Fruit fly (Drosophila melanogaster) whole organism, prepupa: ENCODE results near the gene CG43658.

Experiments
- Blimp-1 ChIP-seq: fragments of 200-800 bp; sonication (Bioruptor generic); optimal IDR thresholded peaks from 3 replicates; lab custom pipeline; 2017; ENCODE audit warnings: missing biosample characterization, missing genetic modification characterization, mild to moderate bottlenecking, moderate library complexity, missing genetic modification reagents
- CG10631 ChIP-seq: fragments of 200-800 bp; sonication (Bioruptor generic); optimal IDR thresholded peaks from 2 replicates; lab custom pipeline; 2016; ENCODE audit warnings: missing biosample characterization, missing genetic modification characterization
- CG10669 ChIP-seq: fragments of 200-800 bp; sonication (Bioruptor generic); optimal IDR thresholded peaks from 3 replicates; lab custom pipeline; 2018; ENCODE audit warnings: missing biosample characterization, mild to moderate bottlenecking, missing genetic modification characterization, moderate library complexity
- CG11294 ChIP-seq: fragments of 200-800 bp; sonication (Bioruptor generic); IDR thresholded peaks from 2 replicates; pipeline ENCODE4 v1.3.6; 2022; ENCODE audit warnings: missing biosample characterization, missing genetic modification characterization
- CG11902 ChIP-seq: fragments of 200-800 bp; sonication (Bioruptor generic); optimal IDR thresholded peaks from 3 replicates; lab custom pipeline; 2016; ENCODE audit warnings: missing biosample characterization, missing genetic modification characterization
- CG15336 ChIP-seq: fragments of 200-800 bp; sonication (Bioruptor generic); IDR thresholded peaks from 2 replicates; pipeline ENCODE4 v1.3.6; 2022; ENCODE audit warnings: missing biosample characterization, missing genetic modification characterization
- CG1621 ChIP-seq: fragments of 200-800 bp; sonication (Bioruptor generic); optimal IDR thresholded peaks from 3 replicates; lab custom pipeline; 2018; ENCODE audit warnings: missing biosample characterization, mild to moderate bottlenecking, missing genetic modification characterization
- CG3032 ChIP-seq: fragments of 200-800 bp; optimal IDR thresholded peaks from 2 replicates; lab custom pipeline; 2019; ENCODE audit warnings: missing biosample characterization, mild to moderate bottlenecking, missing genetic modification characterization, moderate library complexity
- CG31627 ChIP-seq: fragments of 200-800 bp; sonication (Bioruptor generic); optimal IDR thresholded peaks from 3 replicates; lab custom pipeline; 2016; ENCODE audit warnings: missing biosample characterization, missing genetic modification characterization
- CG32006 ChIP-seq: fragments of 200-800 bp; sonication (Bioruptor generic); optimal IDR thresholded peaks from 3 replicates; lab custom pipeline; 2017; ENCODE audit warnings: missing biosample characterization, mild to moderate bottlenecking, missing genetic modification characterization
- CG34406 ChIP-seq: fragments of 200-800 bp; sonication (Bioruptor generic); optimal IDR thresholded peaks from 3 replicates; lab custom pipeline; 2016; ENCODE audit warnings: missing biosample characterization, missing genetic modification characterization
- CG3919 ChIP-seq: fragments of 200-800 bp; sonication (Bioruptor generic); optimal IDR thresholded peaks from 3 replicates; lab custom pipeline; 2016; ENCODE audit warnings: missing biosample characterization, missing genetic modification characterization
- CG6276 ChIP-seq: fragments of 200-800 bp; sonication (Bioruptor generic); optimal IDR thresholded peaks from 2 replicates; lab custom pipeline; 2017; ENCODE audit warnings: missing biosample characterization, mild to moderate bottlenecking, missing genetic modification characterization
- CG6792 ChIP-seq: fragments of 200-800 bp; sonication (Bioruptor generic); optimal IDR thresholded peaks from 3 replicates; lab custom pipeline; 2016; ENCODE audit warnings: missing biosample characterization, missing genetic modification characterization
- CG6808 ChIP-seq: fragments of 200-800 bp; sonication (Bioruptor generic); optimal IDR thresholded peaks from 3 replicates; lab custom pipeline; 2017; ENCODE audit warnings: missing biosample characterization, missing genetic modification characterization, mild to moderate bottlenecking, moderate library complexity, missing genetic modification reagents
- CG6854 ChIP-seq: fragments of 200-800 bp; sonication (Bioruptor generic); optimal IDR thresholded peaks from 2 replicates; lab custom pipeline; 2017; ENCODE audit warnings: missing biosample characterization, mild to moderate bottlenecking, missing genetic modification characterization
- CG7368 ChIP-seq: fragments of 200-800 bp; sonication (Bioruptor generic); optimal IDR thresholded peaks from 3 replicates; lab custom pipeline; 2016; ENCODE audit warnings: missing biosample characterization, missing genetic modification characterization
- CG8119 ChIP-seq: fragments of 200-800 bp; sonication (Bioruptor generic); IDR thresholded peaks from 3 replicates; pipeline ENCODE4 v1.3.6; 2022; ENCODE audit warnings: missing biosample characterization, missing genetic modification characterization
- CG8319 ChIP-seq: fragments of 200-800 bp; sonication (Bioruptor generic); optimal IDR thresholded peaks from 3 replicates; lab custom pipeline; 2016; ENCODE audit warnings: missing biosample characterization, missing genetic modification characterization
- CG9139 ChIP-seq: fragments of 200-800 bp; sonication (Bioruptor generic); optimal IDR thresholded peaks from 3 replicates; lab custom pipeline; 2017; ENCODE audit warnings: missing biosample characterization, mild to moderate bottlenecking, missing genetic modification characterization
- Eip75B ChIP-seq: fragments of 200-800 bp; sonication (Bioruptor generic); optimal IDR thresholded peaks from 3 replicates; lab custom pipeline; 2016; ENCODE audit warnings: missing biosample characterization, missing genetic modification characterization
- Eip78C ChIP-seq: fragments of 200-800 bp; sonication (Bioruptor generic); peaks from one replicate; lab custom pipeline; 2016; ENCODE audit warnings: missing biosample characterization, missing genetic modification characterization
- Eip93F ChIP-seq: fragments of 200-800 bp; sonication (Bioruptor generic); optimal IDR thresholded peaks from 2 replicates; lab custom pipeline; 2016; ENCODE audit warnings: missing biosample characterization, mild to moderate bottlenecking, missing genetic modification characterization
- Gug ChIP-seq: fragments of 200-800 bp; sonication (Bioruptor generic); IDR thresholded peaks from 2 replicates; pipeline ENCODE4 v1.3.6; 2022; ENCODE audit warnings: missing biosample characterization, missing genetic modification characterization
- Hr39 ChIP-seq: fragments of 200-800 bp; sonication (Bioruptor generic); optimal IDR thresholded peaks from 2 replicates; lab custom pipeline; 2016; ENCODE audit warnings: missing biosample characterization, missing genetic modification characterization
- Lpt ChIP-seq: fragments of 200-800 bp; sonication (Bioruptor generic); optimal IDR thresholded peaks from 3 replicates; lab custom pipeline; 2016; ENCODE audit warnings: missing biosample characterization, missing genetic modification characterization
- Met ChIP-seq: fragments of 200-800 bp; sonication (Bioruptor generic); optimal IDR thresholded peaks from 3 replicates; lab custom pipeline; 2016; ENCODE audit warnings: missing biosample characterization, missing genetic modification characterization
- Smox ChIP-seq: fragments of 200-800 bp; sonication (Bioruptor generic); optimal IDR thresholded peaks from 3 replicates; lab custom pipeline; 2016; ENCODE audit warnings: missing biosample characterization, missing genetic modification characterization
- Sox102F ChIP-seq: fragments of 200-800 bp; sonication (Bioruptor generic); optimal IDR thresholded peaks from 2 replicates; lab custom pipeline; 2016; ENCODE audit warnings: missing biosample characterization, mild to moderate bottlenecking, missing genetic modification characterization
- Sox14 ChIP-seq: fragments of 200-800 bp; sonication (Bioruptor generic); optimal IDR thresholded peaks from 3 replicates; lab custom pipeline; 2016; ENCODE audit warnings: missing biosample characterization, missing genetic modification characterization
- achi ChIP-seq: fragments of 200-800 bp; sonication (Bioruptor generic); optimal IDR thresholded peaks from 3 replicates; lab custom pipeline; 2016; ENCODE audit warnings: missing biosample characterization, missing genetic modification characterization
- cyc ChIP-seq: fragments of 200-800 bp; sonication (Bioruptor generic); optimal IDR thresholded peaks from 3 replicates; lab custom pipeline; 2016; ENCODE audit warnings: missing biosample characterization, missing genetic modification characterization
- dac ChIP-seq: fragments of 200-800 bp; sonication (Bioruptor generic); optimal IDR thresholded peaks from 2 replicates; lab custom pipeline; 2017; ENCODE audit warnings: missing biosample characterization, mild to moderate bottlenecking, missing genetic modification characterization
- dsx ChIP-seq: fragments of 200-800 bp; optimal IDR thresholded peaks from 3 replicates; lab custom pipeline; 2019; ENCODE audit warnings: missing biosample characterization, mild to moderate bottlenecking, missing genetic modification characterization, moderate library complexity; ENCODE audit not compliant: poor library complexity, severe bottlenecking
- eg ChIP-seq: fragments of 200-800 bp; sonication (Bioruptor generic); IDR thresholded peaks from 3 replicates; pipeline ENCODE4 v1.3.6; 2022; ENCODE audit warnings: missing biosample characterization, missing genetic modification characterization
- esn ChIP-seq: fragments of 200-800 bp; sonication (Bioruptor generic); optimal IDR thresholded peaks from 2 replicates; lab custom pipeline; 2016; ENCODE audit warnings: missing biosample characterization, mild to moderate bottlenecking, missing genetic modification characterization, moderate library complexity
- fd59A ChIP-seq: fragments of 200-800 bp; sonication (Bioruptor generic); optimal IDR thresholded peaks from 2 replicates; lab custom pipeline; 2017; ENCODE audit warnings: missing biosample characterization, mild to moderate bottlenecking, missing genetic modification characterization, missing genetic modification reagents
- fd85E ChIP-seq: fragments of 200-800 bp; sonication (Bioruptor generic); optimal IDR thresholded peaks from 3 replicates; lab custom pipeline; 2016; ENCODE audit warnings: missing biosample characterization, missing genetic modification characterization
- fkh ChIP-seq: fragments of 200-800 bp; sonication (Bioruptor generic); optimal IDR thresholded peaks from 3 replicates; lab custom pipeline; 2017; ENCODE audit warnings: missing biosample characterization, mild to moderate bottlenecking, missing genetic modification characterization, moderate library complexity
- lz ChIP-seq: fragments of 200-800 bp; sonication (Bioruptor generic); optimal IDR thresholded peaks from 3 replicates; lab custom pipeline; 2016; ENCODE audit warnings: missing biosample characterization, missing genetic modification characterization
- pdm3 ChIP-seq: fragments of 200-800 bp; sonication (Bioruptor generic); optimal IDR thresholded peaks from 3 replicates; lab custom pipeline; 2016; ENCODE audit warnings: missing biosample characterization, missing genetic modification characterization
- spab ChIP-seq: fragments of 200-800 bp; sonication (Bioruptor generic); optimal IDR thresholded peaks from 2 replicates; lab custom pipeline; 2017; ENCODE audit warnings: missing biosample characterization, mild to moderate bottlenecking, missing genetic modification characterization, missing genetic modification reagents
- svp ChIP-seq: fragments of 200-800 bp; sonication (Bioruptor generic); peaks from one replicate; lab custom pipeline; 2016; ENCODE audit warnings: missing biosample characterization, missing genetic modification characterization
- topi ChIP-seq: fragments of 200-800 bp; sonication (Bioruptor generic); optimal IDR thresholded peaks from 3 replicates; lab custom pipeline; 2016; ENCODE audit warnings: missing biosample characterization, missing genetic modification characterization

Gene CG43658

dm6 chrX:17516714-17517113, 44.3 kb downstream of the CG43658 start (continued):
- TF ChIP-seq lz (GFP tag; lab: Kevin White, UChicago) (no peak), CG7368 (GFP tag; lab: Kevin White, UChicago) (no peak), CG11902 (GFP tag; lab: Kevin White, UChicago) (no peak), CG31627 (GFP tag; lab: Kevin White, UChicago) (no peak), CG15336 (peak; percentile 36; the same call in 1 of the 2 replicates), dac (GFP tag; lab: Kevin White, UChicago) (no peak), Sox102F (GFP tag; lab: Kevin White, UChicago) (no peak), achi (GFP tag; lab: Kevin White, UChicago) (no peak), CG9139 (GFP tag; lab: Kevin White, UChicago) (no peak), pdm3 (GFP tag; lab: Kevin White, UChicago) (peak; percentile 19), CG6808 (GFP tag; lab: Kevin White, UChicago) (no peak), CG34406 (GFP tag; lab: Kevin White, UChicago) (no peak), CG10669 (GFP tag; lab: Kevin White, UChicago) (peak; percentile 10), CG3032 (tag; lab: Kevin White, UChicago) (no peak), fd59A (GFP tag; lab: Kevin White, UChicago) (no peak), CG8119 (0 out of 3 replicates have a peak, but pooled peaks have one; percentile 16), Met (no peak), svp (peak; percentile 64), Hr39 (GFP tag; lab: Kevin White, UChicago) (no peak), Eip93F (GFP tag; lab: Kevin White, UChicago) (no peak), Blimp-1 (GFP tag; lab: Kevin White, UChicago) (no peak), Gug (GFP tag; lab: Robert Waterston, UW) (no peak), CG1621 (tag; lab: Kevin White, UChicago) (no peak), fd85E (GFP tag; lab: Kevin White, UChicago) (no peak)

- peak; percentile 28; the same call in 1 of the 2 replicates for TF ChIP-seq CG15336
- no peak for TF ChIP-seq Smox
- no peak for TF ChIP-seq CG8119
- peak; percentile 51 for TF ChIP-seq Eip78C (GFP tag; lab: Kevin White, UChicago)
- peak; percentile 3 for TF ChIP-seq pdm3 (GFP tag; lab: Kevin White, UChicago)
- peak; percentile 14 for TF ChIP-seq achi (GFP tag; lab: Kevin White, UChicago)
- TF ChIP-seq topi = peak; percentile 9
- peak; percentile 63 for TF ChIP-seq svp
- TF ChIP-seq esn = peak; percentile 22
- peak; percentile 31 for TF ChIP-seq Met
Observed at dm6 chrX:17513801-17514200, 47.2 kb downstream of the CG43658 start.

- TF ChIP-seq CG8319 (GFP tag; lab: Kevin White, UChicago) (no peak), CG6276 (GFP tag; lab: Kevin White, UChicago) (no peak), fkh (GFP tag; lab: Kevin White, UChicago) (no peak), Gug (GFP tag; lab: Robert Waterston, UW) (no peak), CG11294 (GFP tag; lab: Robert Waterston, UW) (no peak), esn (no peak)
Observed at dm6 chrX:17512697-17513096, 48.3 kb downstream of the CG43658 start.

dm6 chrX:17510125-17510903, 50.7 kb downstream of the CG43658 start:
- TF ChIP-seq topi (peak; percentile 75), cyc (GFP tag; lab: Kevin White, UChicago) (peak; percentile 63), CG3919 (GFP tag; lab: Kevin White, UChicago) (peak; percentile 51), CG10631 (GFP tag; lab: Kevin White, UChicago) (peak; percentile 44), CG6808 (GFP tag; lab: Kevin White, UChicago) (peak; percentile 17), fkh (GFP tag; lab: Kevin White, UChicago) (no peak), dsx (peak; percentile 27), Eip78C (GFP tag; lab: Kevin White, UChicago) (peak; percentile 76), CG6276 (GFP tag; lab: Kevin White, UChicago) (no peak), CG32006 (GFP tag; lab: Kevin White, UChicago) (no peak), esn (peak; percentile 82), CG10669 (GFP tag; lab: Kevin White, UChicago) (peak; percentile 42), spab (GFP tag; lab: Kevin White, UChicago) (no peak), Eip75B (GFP tag; lab: Kevin White, UChicago) (peak; percentile 49), Lpt (GFP tag; lab: Kevin White, UChicago) (no peak), Sox14 (GFP tag; lab: Kevin White, UChicago) (peak; percentile 43), CG11902 (GFP tag; lab: Kevin White, UChicago) (peak; percentile 33), eg (GFP tag; lab: Robert Waterston, UW) (no peak), achi (GFP tag; lab: Kevin White, UChicago) (peak; percentile 18), CG6792 (GFP tag; lab: Kevin White, UChicago) (peak; percentile 57), CG6854 (GFP tag; lab: Kevin White, UChicago) (peak; percentile 33)
